Worm (Caenorhabditis elegans) whole organism, L3 larva: ENCODE measurements around the gene nhr-176.

Experiments used
- elt-3 ChIP-seq, 3 experiments: fragments of 150-350 bp in 1 of 3; sonication (generic microtip) in 2 of 3; optimal IDR thresholded peaks; 2 replicates in 2 of 3; 4 replicates in 1 of 3; lab custom pipeline; 2014 to 2017; ENCODE audit warnings: missing biosample characterization in 3 of 3, missing genetic modification characterization in 3 of 3
- nhr-25 ChIP-seq: sonication (generic microtip); optimal IDR thresholded peaks from 2 replicates; lab custom pipeline; 2017; ENCODE audit warnings: missing biosample characterization, missing genetic modification characterization

- TF ChIP-seq nhr-25 = no peak
- no peak for TF ChIP-seq elt-3 (tag; optimal IDR thresholded peaks at IDR 0.05; lab: Kevin White, UChicago)
These were observed 23.6 kb upstream of the nhr-176 start, which contains the start of gene str-198 for ce11 chrV:16047508-16047907.
